Fruit fly (Drosophila melanogaster): ENCODE results near the gene CG14984.
A peak's percentile ranks its signal among the peaks of the same experiment; 100 is the strongest.

DNA sequence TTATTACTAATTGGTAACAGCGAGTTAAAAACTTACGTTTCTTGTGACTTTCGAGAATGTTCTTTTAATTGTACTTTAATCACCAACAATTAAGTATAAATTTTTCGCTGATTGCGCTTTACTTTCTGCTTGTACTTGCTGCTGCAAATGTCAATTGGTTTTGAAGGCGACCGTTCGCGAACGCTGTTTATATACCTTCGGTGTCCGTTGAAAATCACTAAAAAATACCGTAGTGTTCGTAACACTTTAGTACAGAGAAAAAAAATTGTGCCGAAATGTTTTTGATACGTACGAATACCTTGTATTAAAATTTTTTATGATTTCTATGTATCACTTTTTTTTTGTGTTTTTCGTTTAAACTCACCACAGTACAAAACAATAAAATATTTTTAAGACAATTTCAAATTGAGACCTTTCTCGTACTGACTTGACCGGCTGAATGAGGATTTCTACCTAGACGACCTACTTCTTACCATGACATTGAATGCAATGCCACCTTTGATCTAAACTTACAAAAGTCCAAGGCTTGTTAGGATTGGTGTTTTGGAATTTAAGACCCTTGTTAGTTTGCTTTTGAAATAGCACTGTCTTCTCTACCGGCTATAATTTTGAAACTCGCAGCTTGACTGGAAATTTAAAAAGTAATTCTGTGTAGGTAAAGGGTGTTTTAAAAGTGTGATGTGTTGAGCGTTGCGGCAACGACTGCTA, 49.7 kb downstream of the CG14984 start, which contains the start of gene Ubi-p63E:
- TF ChIP-seq CG32121 (GFP tag; IDR thresholded peaks at IDR 0.05) (no peak), CG34367 (tag; optimal IDR thresholded peaks at IDR 0.05) (peak; percentile 19), CG12605 (GFP tag; IDR thresholded peaks at IDR 0.05) (no peak), CG15710 (tag; optimal IDR thresholded peaks at IDR 0.05) (peak; percentile 60), CG10348 (GFP tag; IDR thresholded peaks at IDR 0.05) (no peak), fd96Ca (GFP tag; IDR thresholded peaks at IDR 0.05) (no peak), CG8301 (tag; optimal IDR thresholded peaks at IDR 0.05) (peak; percentile 37), CG13204 (GFP tag; optimal IDR thresholded peaks at IDR 0.05) (no peak), CG8159 (tag; optimal IDR thresholded peaks at IDR 0.05) (peak; percentile 57), Pif1B (GFP tag; optimal IDR thresholded peaks at IDR 0.05) (peak; percentile 12), D1 (tag; optimal IDR thresholded peaks at IDR 0.05) (no peak), Ets98B (GFP tag; IDR thresholded peaks at IDR 0.05) (no peak)

Data from whole organism, pupa.